Fruit fly (Drosophila melanogaster) S2 (cell line): ENCODE data around the gene CG43348.

Source experiments
- CG8478 ChIP-seq: fragments of >200 bp; optimal IDR thresholded peaks from 2 replicates; lab custom pipeline; 2018
- CTCF ChIP-seq, 2 experiments: fragments of >200 bp; optimal IDR thresholded peaks; 2 replicates each; lab custom pipeline; 2018

The CG43348 gene

DNA sequence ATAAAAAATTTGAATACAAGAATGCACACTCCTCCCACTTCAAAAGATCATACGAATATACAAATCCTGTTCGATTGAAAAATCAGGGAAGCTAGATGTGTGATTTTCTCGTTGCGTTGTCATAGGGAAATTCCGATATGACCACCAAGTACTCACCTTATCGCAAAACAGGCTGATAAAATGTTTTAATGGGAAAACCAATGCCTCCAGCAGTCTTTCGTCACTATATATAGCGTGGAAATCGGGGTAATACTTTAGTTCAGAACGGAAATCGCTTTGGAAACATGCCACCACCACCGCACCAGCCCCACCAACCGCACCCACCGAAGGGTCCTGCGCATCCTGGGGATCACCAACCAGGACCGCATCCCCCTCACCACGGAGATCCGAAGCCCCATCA, at the start of gene CG43348, which contains the start of gene CG5139:
Gene CG43348, plus strand, starts transcription at position 247 of the 400 bp plus-strand sequence.
Gene CG5139, minus strand, starts transcription at position 101 of the 400 bp plus-strand sequence.
- TF ChIP-seq CG8478 (lab: Kevin White, UChicago), result no peak
- no peak for TF ChIP-seq CTCF (optimal IDR thresholded peaks at IDR 0.05; lab: Kevin White, UChicago)

DNA sequence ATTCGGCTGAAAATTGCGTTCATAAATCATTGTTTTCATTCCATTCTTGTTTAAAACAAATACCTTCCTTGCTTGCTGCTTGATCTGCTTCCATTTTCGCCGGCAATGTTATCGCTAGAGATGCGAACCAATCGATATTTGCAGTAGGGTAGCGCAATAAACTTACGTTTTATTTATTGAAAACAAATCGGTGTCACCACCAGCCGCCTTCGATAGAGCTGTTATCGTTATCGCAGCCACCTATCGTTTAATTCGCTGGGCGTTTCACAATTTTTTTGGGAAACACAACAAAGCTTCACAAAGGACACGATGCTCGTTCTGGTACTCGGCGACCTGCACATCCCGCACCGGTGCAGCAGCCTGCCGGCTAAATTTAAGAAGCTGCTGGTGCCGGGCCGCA, 48.7 kb upstream of the CG43348 start, which contains the start of the genes Tfb4 and Vps29:
Gene Tfb4, minus strand, starts transcription at position 124 of the 400 bp plus-strand sequence.
Gene Vps29, plus strand, starts transcription at position 213 of the 400 bp plus-strand sequence.
- no peak for TF ChIP-seq CG8478 (lab: Kevin White, UChicago)
- no peak for TF ChIP-seq CTCF (optimal IDR thresholded peaks at IDR 0.05; lab: Kevin White, UChicago)

DNA sequence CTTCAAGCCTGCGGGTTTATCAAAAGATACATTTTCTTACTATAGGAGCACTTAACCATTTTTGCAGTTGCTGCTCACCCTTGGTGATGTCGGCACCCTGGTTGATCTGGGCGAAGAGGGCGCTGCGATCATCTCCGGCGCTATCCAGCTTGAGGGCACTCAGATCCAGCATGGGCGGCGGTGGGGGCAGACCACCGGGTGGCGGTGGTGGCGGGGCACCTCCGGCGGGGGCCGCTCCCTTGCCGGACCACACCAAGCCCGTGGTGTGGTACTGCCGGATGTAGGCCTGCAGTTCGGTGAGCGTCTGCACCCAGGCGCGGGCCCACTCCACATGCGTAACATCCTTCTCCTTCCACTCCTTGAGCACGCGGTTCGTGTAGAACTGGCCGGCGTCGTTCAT, 46.5 kb upstream of the CG43348 start:
- no peak for TF ChIP-seq CG8478 (lab: Kevin White, UChicago)
- no peak for TF ChIP-seq CTCF (optimal IDR thresholded peaks at IDR 0.05; lab: Kevin White, UChicago)

DNA sequence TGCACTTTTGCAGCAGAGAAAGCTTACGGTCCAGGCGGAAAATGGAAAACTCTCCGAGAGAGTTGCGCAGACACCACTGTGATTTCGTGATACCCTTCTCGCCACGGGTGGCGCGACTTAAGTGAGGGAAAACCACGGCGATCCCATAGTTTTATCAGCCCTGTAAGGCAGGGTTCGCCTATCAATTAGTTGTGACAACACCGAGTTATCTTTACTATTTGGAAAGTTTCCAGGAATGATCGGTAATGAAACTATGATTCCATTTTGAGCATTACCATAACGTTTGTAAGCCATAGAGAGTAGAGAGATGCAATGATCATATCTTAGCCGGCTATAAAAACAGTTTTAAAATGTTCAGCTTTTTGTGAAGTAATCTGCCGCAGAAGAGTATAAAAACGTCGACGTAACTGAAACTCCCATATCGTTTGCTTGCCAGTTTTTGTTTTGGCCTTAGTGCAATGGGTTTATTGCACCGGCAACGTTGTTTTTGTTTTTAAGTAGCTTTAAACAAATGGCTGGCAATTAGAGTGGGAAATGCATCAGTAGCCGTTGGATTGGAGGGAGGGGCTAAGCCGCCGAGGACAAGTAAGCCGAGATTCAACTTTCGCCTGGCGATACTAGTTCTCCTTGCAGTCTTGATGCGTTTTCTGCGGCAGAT, 42.5 kb upstream of the CG43348 start:
- no peak for TF ChIP-seq CG8478 (lab: Kevin White, UChicago)
- TF ChIP-seq CTCF (optimal IDR thresholded peaks at IDR 0.05; lab: Kevin White, UChicago), result no peak

DNA sequence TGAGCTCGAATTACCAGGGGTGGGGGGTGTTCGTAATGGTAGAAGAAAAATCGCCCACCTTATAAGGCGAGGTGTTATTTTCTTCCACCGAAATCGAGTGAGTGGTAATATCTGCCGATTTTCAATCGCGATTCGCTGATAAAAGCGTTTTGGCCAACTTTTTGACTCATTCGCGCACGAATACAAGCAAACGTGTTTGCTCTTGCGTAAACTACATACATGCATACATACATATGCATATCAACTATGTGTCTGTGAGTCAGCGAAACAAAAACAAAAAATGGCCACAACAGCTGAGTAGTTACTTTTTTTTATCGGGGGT, 41.9 kb upstream of the CG43348 start:
- TF ChIP-seq CG8478 (lab: Kevin White, UChicago) (no peak), CTCF (optimal IDR thresholded peaks at IDR 0.05; lab: Kevin White, UChicago) (no peak)

DNA sequence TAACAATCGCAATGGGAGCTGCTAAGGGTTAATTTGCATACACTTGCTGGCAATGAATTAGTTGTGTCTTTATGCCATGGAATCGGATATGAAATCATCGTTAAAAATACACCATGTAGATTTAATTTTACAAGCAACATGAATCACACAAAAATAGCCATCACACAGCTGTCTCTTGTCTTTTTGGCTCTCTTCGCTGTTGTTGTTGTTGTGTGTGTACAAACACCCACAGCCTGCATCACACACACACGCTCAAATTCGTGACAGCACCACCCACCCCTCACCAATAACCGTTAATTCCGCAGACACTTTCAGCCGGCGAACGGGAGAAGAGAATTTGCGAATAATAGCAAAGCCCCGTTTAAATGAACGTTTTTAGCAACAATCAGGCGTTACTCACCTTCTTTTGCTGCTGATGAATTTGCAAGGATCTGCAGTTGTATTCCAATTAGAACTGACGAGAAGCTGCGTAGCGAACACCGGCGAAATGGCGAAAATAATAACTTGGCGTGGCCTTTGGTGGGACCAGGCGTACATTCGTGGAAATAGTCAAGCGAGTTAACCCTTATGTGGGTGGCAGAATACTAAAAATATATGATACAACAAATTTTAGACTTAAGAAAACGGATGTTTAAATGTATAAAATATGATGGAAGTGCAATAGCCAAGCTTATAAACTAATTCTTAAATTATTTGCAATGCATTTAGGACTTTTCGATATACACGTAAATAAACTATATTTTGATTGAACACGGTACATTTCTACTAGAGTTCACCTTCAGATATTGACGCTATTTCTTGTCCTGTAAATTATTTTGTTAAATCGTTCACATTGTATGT, 41.3 kb upstream of the CG43348 start, which contains the start of gene capt:
Gene capt, minus strand, starts transcription at position 584 of the 840 bp plus-strand sequence.
- TF ChIP-seq CG8478 (lab: Kevin White, UChicago) (no peak), CTCF (optimal IDR thresholded peaks at IDR 0.05; lab: Kevin White, UChicago) (no peak)

DNA sequence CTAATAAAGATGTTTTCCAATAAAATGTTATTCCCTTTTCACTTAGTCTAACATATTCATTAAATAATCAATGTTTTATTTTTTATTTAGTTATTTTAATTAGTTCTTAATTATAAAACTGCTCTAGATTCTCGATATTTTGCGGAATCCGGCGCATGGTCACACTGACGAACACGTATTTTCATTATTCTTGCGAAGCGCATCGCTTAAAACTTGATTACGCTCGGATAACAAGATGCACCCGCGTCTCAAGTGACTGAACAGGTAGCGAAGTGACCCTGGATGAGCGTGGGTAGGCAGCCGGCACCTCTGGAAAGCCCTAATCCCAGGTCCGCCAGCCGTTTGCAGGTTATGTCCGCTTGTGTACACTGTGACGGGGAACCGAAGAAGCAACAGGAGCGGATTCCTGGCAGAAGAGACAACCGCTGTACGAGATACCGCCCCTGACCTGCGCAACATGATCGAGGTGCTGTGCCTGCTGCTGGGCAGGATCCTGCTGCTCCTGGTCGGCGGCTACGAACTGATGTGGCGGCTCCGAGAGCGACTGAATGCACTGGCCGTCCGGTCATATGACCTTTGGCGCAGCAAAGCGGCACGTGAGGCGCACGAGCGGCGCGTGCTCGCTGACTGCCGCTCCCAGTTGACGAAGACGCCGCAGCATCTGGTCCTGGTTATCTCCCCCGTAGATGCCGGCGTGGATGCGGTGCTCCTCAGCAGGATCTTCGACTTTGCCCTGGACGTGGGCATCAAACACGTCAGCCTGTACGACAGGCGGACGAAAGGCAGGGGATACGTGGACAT, 40.5 kb upstream of the CG43348 start, which contains the start of gene Tango14:
Gene Tango14, plus strand, starts transcription at position 143 of the 801 bp plus-strand sequence.
- TF ChIP-seq CG8478 (lab: Kevin White, UChicago), result no peak
- TF ChIP-seq CTCF (optimal IDR thresholded peaks at IDR 0.05; lab: Kevin White, UChicago), result no peak

DNA sequence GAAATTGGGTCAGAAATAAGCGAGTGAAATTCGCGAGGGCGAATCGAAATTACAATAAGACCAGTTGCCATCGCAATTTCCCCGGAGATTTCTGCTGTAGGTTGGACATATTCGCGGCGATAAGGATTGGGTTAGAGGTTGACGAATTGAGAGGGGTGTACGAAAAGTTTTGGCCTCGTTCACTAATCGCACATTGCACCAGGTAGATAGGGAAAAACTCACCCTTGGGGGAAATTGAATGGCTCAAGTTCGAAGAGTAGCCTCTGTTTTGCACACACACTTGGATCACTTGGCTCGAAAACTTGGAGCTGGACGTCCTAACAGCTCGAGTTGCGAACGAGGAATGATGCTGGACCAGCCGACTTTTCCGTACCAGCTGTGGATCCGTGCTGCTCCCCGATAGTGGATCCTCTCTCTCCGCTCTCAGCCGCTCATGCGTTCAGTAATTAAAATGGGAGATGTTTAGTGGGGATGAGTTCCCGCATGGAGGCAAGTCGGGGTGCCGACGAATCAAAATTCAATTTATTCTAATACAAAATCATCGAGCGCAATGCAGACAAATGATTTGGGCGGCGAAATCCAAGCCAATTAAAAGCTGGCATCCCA, 35.6 kb upstream of the CG43348 start, which contains the start of gene CG5080:
Gene CG5080, minus strand, starts transcription at position 349 of the 606 bp plus-strand sequence.
- no peak for TF ChIP-seq CG8478 (lab: Kevin White, UChicago)
- no peak for TF ChIP-seq CTCF (optimal IDR thresholded peaks at IDR 0.05; lab: Kevin White, UChicago)

DNA sequence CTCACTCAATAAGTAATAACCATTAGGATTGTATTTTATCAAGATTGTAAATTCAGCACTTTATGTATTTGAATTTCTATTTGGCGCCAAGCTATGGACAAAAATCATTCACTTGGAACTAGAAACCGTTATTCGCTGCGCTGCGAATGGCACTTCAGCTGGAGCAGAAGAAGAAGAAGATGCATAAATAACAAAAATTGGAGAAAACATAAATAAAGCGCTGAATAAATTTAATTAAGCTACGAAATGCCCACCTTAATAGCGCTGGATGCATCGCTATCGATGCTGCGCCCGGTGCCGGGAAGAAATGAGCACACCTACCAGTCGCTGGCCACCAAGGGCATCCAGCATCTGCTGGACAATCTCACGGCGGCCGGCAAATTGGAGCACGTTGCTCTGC, 34.9 kb upstream of the CG43348 start, which contains the start of gene IntS14:
Gene IntS14, plus strand, starts transcription at position 150 of the 400 bp plus-strand sequence.
- TF ChIP-seq CG8478 (lab: Kevin White, UChicago), result no peak
- TF ChIP-seq CTCF (optimal IDR thresholded peaks at IDR 0.05; lab: Kevin White, UChicago), result no peak

DNA sequence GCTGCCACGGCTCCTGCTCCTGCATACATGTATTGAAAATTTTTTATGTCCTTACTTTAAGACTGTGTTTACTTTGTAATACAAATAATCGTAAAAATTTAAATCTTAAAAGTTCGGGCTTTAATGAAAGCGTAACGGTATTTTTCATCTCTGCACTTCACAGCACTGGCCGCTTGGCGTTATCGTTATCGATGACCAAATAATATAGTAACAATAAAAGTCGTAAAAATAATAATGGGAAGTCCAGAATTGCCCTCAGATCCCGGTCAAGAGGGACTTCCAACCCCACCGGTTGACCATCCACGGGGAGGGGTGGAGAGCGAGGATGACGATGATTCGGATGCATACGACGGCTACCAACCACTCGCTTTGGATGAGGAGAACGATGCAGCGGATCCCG, 32.9 kb upstream of the CG43348 start, which contains the start of gene CG14341:
Gene CG14341, plus strand, starts transcription at position 181 of the 400 bp plus-strand sequence.
- TF ChIP-seq CG8478 (lab: Kevin White, UChicago), result no peak
- TF ChIP-seq CTCF (optimal IDR thresholded peaks at IDR 0.05; lab: Kevin White, UChicago), result no peak

DNA sequence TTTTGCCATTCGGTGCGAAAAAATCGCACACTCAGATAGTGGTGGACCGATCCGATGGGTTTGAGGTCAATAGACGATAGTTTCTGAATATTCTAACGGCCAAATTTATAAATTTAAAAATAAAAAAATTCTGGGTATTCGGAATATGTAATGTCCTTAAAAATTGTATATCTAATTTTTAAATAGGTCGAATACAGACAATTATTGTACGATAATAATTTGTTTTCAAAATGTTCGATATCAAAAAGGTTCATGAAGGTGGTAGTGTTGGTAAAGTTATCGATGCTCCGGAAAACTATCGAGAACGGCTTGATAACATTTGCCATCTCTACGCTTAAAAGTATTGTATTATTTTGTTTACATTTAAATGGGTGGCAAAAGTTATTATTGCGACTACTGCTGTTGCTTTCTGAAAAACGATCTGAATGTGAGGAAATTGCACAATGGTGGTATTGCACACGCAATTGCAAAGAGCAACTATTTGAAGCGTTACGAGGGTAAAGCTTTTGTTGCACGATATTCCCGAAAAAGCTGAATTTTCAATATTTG, 29.3 kb upstream of the CG43348 start, which contains the start of the genes CG31922 and Plap:
Gene CG31922, plus strand, starts transcription at position 315 of the 549 bp plus-strand sequence.
Gene Plap, minus strand, starts transcription at position 499 of the 549 bp plus-strand sequence.
- no peak for TF ChIP-seq CTCF (optimal IDR thresholded peaks at IDR 0.05; lab: Kevin White, UChicago)
- no peak for TF ChIP-seq CG8478 (lab: Kevin White, UChicago)

DNA sequence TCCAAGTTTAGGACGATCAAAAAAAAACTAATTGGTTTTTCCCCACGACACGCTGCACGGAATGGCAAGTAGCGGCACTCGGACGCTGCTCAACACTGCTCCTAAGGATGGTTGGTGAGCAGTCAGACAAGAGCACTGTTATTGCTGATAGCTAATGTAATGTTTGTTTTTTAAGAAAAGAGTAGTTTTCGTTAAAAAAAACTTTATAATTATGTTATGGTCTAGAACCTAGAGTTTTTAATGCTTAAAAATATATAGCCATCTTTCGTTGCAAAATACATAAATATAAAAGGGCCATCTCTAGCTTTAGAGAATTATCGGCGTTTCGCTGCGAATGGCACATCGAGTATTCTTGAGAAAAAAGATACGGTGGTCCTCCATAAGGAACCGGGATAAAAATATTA, 26.5 kb upstream of the CG43348 start, which contains the start of the genes Charon and CG4887:
Gene Charon, minus strand, starts transcription at position 102 of the 404 bp plus-strand sequence.
Gene CG4887, plus strand, starts transcription at position 306 of the 404 bp plus-strand sequence.
- TF ChIP-seq CG8478 (lab: Kevin White, UChicago) (no peak), CTCF (optimal IDR thresholded peaks at IDR 0.05; lab: Kevin White, UChicago) (no peak)

DNA sequence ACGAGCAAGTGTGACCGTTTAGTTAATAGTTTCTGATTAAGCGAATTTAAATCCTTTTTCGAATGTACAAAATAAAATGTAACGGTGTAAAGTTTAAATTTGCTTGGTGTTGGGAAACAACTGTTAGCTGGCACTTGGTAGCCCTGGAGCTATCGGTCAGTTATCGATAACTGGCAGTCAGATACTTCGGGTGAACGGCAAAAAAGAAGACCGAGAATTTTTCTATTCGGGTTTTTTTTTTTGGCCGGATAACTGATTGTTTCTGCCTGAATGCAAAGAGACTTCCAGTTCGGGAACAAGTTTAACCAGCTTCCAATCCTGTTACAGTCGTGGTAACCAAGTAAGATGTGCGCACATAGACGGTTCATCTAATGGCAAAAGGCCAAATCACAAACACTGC, 21.7 kb upstream of the CG43348 start, which contains the start of gene CG4896:
Gene CG4896, plus strand, starts transcription at position 169 of the 400 bp plus-strand sequence.
- TF ChIP-seq CTCF (optimal IDR thresholded peaks at IDR 0.05; lab: Kevin White, UChicago), result no peak
- no peak for TF ChIP-seq CG8478 (lab: Kevin White, UChicago)
